Fruit fly (Drosophila melanogaster) whole organism, embryonic: ENCODE measurements around the gene psh.
A peak's percentile ranks its signal among the peaks of the same experiment; 100 is the strongest.

Source experiments
- Ada2b ChIP-seq: fragments of 200-800 bp; sonication (Bioruptor generic); IDR thresholded peaks from 2 replicates; pipeline ENCODE4 v1.3.6; 2022; ENCODE audit warnings: missing biosample characterization, missing genetic modification characterization
- BEAF-32 ChIP-seq: fragments of 200-800 bp; sonication (Bioruptor generic); optimal IDR thresholded peaks from 3 replicates; lab custom pipeline; 2017; ENCODE audit warnings: missing biosample characterization, missing genetic modification characterization, mild to moderate bottlenecking, moderate library complexity, missing genetic modification reagents
- CG10147 ChIP-seq: fragments of 200-800 bp; sonication (Bioruptor generic); optimal IDR thresholded peaks from 2 replicates; lab custom pipeline; 2019; ENCODE audit warnings: missing biosample characterization, mild to moderate bottlenecking, missing genetic modification characterization, moderate library complexity
- CG11560 ChIP-seq: fragments of 200-800 bp; sonication (Bioruptor generic); IDR thresholded peaks from 3 replicates; pipeline ENCODE4 v1.3.6; 2022; ENCODE audit warnings: missing biosample characterization, missing genetic modification characterization
- CG11695 ChIP-seq: fragments of 200-800 bp; sonication (Bioruptor generic); IDR thresholded peaks from 3 replicates; pipeline ENCODE4 v1.3.6; 2022; ENCODE audit warnings: missing biosample characterization, missing genetic modification characterization
- CG12659 ChIP-seq: fragments of 200-800 bp; sonication (Bioruptor generic); optimal IDR thresholded peaks from 3 replicates; lab custom pipeline; 2017; ENCODE audit warnings: mild to moderate bottlenecking, missing biosample characterization, missing genetic modification reagents, missing genetic modification characterization
- CG12769 ChIP-seq: fragments of 200-800 bp; sonication (Bioruptor generic); optimal IDR thresholded peaks from 2 replicates; lab custom pipeline; 2019; ENCODE audit warnings: missing biosample characterization, mild to moderate bottlenecking, missing genetic modification characterization, moderate library complexity
- CG13123 ChIP-seq: fragments of 200-800 bp; sonication (Bioruptor generic); optimal IDR thresholded peaks from 2 replicates; lab custom pipeline; 2016; ENCODE audit warnings: missing biosample characterization, missing genetic modification characterization
- CG13624 ChIP-seq: fragments of 200-800 bp; sonication (Bioruptor generic); optimal IDR thresholded peaks from 2 replicates; lab custom pipeline; 2016; ENCODE audit warnings: missing biosample characterization, missing genetic modification characterization
- CG15479 ChIP-seq: fragments of 200-800 bp; sonication (Bioruptor generic); optimal IDR thresholded peaks from 3 replicates; lab custom pipeline; 2019; ENCODE audit warnings: missing biosample characterization, mild to moderate bottlenecking, missing genetic modification characterization, moderate library complexity
- CG17568 ChIP-seq: fragments of 200-800 bp; sonication (Bioruptor generic); optimal IDR thresholded peaks from 2 replicates; lab custom pipeline; 2018; ENCODE audit warnings: missing biosample characterization, mild to moderate bottlenecking, missing genetic modification characterization, moderate library complexity
- CG1792 ChIP-seq: fragments of 200-800 bp; sonication (Bioruptor generic); optimal IDR thresholded peaks from 2 replicates; lab custom pipeline; 2016; ENCODE audit warnings: missing biosample characterization, missing genetic modification characterization
- CG2199 ChIP-seq: fragments of 200-800 bp; sonication (Bioruptor generic); IDR thresholded peaks from 3 replicates; pipeline ENCODE4 v1.3.6; 2022; ENCODE audit warnings: missing biosample characterization, missing genetic modification characterization
- CG3281 ChIP-seq: fragments of 200-800 bp; sonication (Bioruptor generic); optimal IDR thresholded peaks from 3 replicates; lab custom pipeline; 2017; ENCODE audit warnings: missing biosample characterization, mild to moderate bottlenecking, missing genetic modification characterization
- CG34376 ChIP-seq: fragments of 200-800 bp; sonication (Bioruptor generic); optimal IDR thresholded peaks from 2 replicates; lab custom pipeline; 2018; ENCODE audit warnings: missing biosample characterization, mild to moderate bottlenecking, missing genetic modification characterization
- CG6854 ChIP-seq: fragments of 200-800 bp; sonication (Bioruptor generic); optimal IDR thresholded peaks from 3 replicates; lab custom pipeline; 2017; ENCODE audit warnings: missing biosample characterization, mild to moderate bottlenecking, missing genetic modification characterization
- CG7786 ChIP-seq: fragments of 200-800 bp; sonication (Bioruptor generic); optimal IDR thresholded peaks from 2 replicates; lab custom pipeline; 2016; ENCODE audit warnings: missing biosample characterization, missing genetic modification characterization
- CG9215 ChIP-seq: fragments of 200-800 bp; sonication (Bioruptor generic); IDR thresholded peaks from 2 replicates; pipeline ENCODE4 v1.3.6; 2022; ENCODE audit warnings: missing biosample characterization, missing genetic modification characterization
- CG9932 ChIP-seq: fragments of 200-800 bp; sonication (Bioruptor generic); IDR thresholded peaks from 2 replicates; pipeline ENCODE4 v1.3.6; 2022; ENCODE audit warnings: missing biosample characterization, missing genetic modification characterization
- Dfd ChIP-seq, 2 experiments: fragments of >200 bp; optimal IDR thresholded peaks; 2 replicates each; lab custom pipeline; 2017; ENCODE audit warnings: missing biosample characterization in 2 of 2, missing genetic modification characterization in 2 of 2
- Dp ChIP-seq: fragments of 200-800 bp; sonication (Bioruptor generic); optimal IDR thresholded peaks from 2 replicates; lab custom pipeline; 2018; ENCODE audit warnings: missing biosample characterization, mild to moderate bottlenecking, missing genetic modification characterization, moderate library complexity
- Drgx ChIP-seq: fragments of 200-800 bp; sonication (Bioruptor generic); IDR thresholded peaks from 2 replicates; pipeline ENCODE4 v1.3.6; 2022; ENCODE audit warnings: missing biosample characterization, missing genetic modification characterization
- HLH4C ChIP-seq: fragments of 200-800 bp; sonication (Bioruptor generic); IDR thresholded peaks from 3 replicates; pipeline ENCODE4 v1.3.6; 2022; ENCODE audit warnings: missing biosample characterization, missing genetic modification characterization; ENCODE audit not compliant: partially characterized antibody
- HLH54F ChIP-seq: fragments of 200-800 bp; sonication (Bioruptor generic); optimal IDR thresholded peaks from 3 replicates; lab custom pipeline; 2016; ENCODE audit warnings: missing biosample characterization, missing genetic modification characterization
- Hr78 ChIP-seq, 2 experiments: fragments of 200-800 bp in 1 of 2; fragments of >200 bp in 1 of 2; sonication (Bioruptor generic) in 1 of 2; optimal IDR thresholded peaks; 2 replicates each; lab custom pipeline; 2017 to 2019; ENCODE audit warnings: missing biosample characterization in 2 of 2, missing genetic modification characterization in 2 of 2, mild to moderate bottlenecking in 1 of 2, moderate library complexity in 1 of 2
- Hsf ChIP-seq: fragments of 200-800 bp; sonication (Bioruptor generic); optimal IDR thresholded peaks from 3 replicates; lab custom pipeline; 2016; ENCODE audit warnings: missing biosample characterization, missing genetic modification characterization
- Meics ChIP-seq: fragments of 200-800 bp; sonication (Bioruptor generic); optimal IDR thresholded peaks from 2 replicates; lab custom pipeline; 2017; ENCODE audit warnings: missing biosample characterization, mild to moderate bottlenecking, missing genetic modification characterization
- NfI ChIP-seq: fragments of 200-800 bp; sonication (Bioruptor generic); optimal IDR thresholded peaks from 3 replicates; lab custom pipeline; 2018; ENCODE audit warnings: missing biosample characterization, mild to moderate bottlenecking, missing genetic modification characterization, moderate library complexity
- Ptx1 ChIP-seq: fragments of 200-800 bp; sonication (Bioruptor generic); IDR thresholded peaks from 2 replicates; pipeline ENCODE4 v1.3.6; 2022; ENCODE audit warnings: missing biosample characterization, missing genetic modification characterization
- Ravus ChIP-seq: fragments of 200-800 bp; sonication (Bioruptor generic); IDR thresholded peaks from 2 replicates; pipeline ENCODE4 v1.3.6; 2022; ENCODE audit warnings: missing biosample characterization, missing genetic modification characterization
- Side ChIP-seq: fragments of 200-800 bp; sonication (Bioruptor generic); optimal IDR thresholded peaks from 2 replicates; lab custom pipeline; 2016; ENCODE audit warnings: missing biosample characterization, missing genetic modification characterization
- Sin3A ChIP-seq: fragments of >200 bp; optimal IDR thresholded peaks from 2 replicates; lab custom pipeline; 2018
- Sry-β ChIP-seq: fragments of 200-800 bp; sonication (Bioruptor generic); optimal IDR thresholded peaks from 2 replicates; lab custom pipeline; 2018; ENCODE audit warnings: missing biosample characterization, mild to moderate bottlenecking, missing genetic modification characterization, moderate library complexity
- Usf ChIP-seq: fragments of 200-800 bp; sonication (Bioruptor generic); optimal IDR thresholded peaks from 2 replicates; lab custom pipeline; 2017; ENCODE audit warnings: missing genotype, missing biosample characterization, missing genetic modification characterization
- Xbp1 ChIP-seq: fragments of 200-800 bp; sonication (Bioruptor generic); optimal IDR thresholded peaks from 3 replicates; lab custom pipeline; 2016; ENCODE audit warnings: missing biosample characterization, mild to moderate bottlenecking, missing genetic modification characterization
- emc ChIP-seq: fragments of 200-800 bp; sonication (Bioruptor generic); optimal IDR thresholded peaks from 2 replicates; lab custom pipeline; 2016; ENCODE audit warnings: missing biosample characterization, missing genetic modification characterization
- grn ChIP-seq: fragments of 200-800 bp; sonication (Bioruptor generic); optimal IDR thresholded peaks from 3 replicates; lab custom pipeline; 2017; ENCODE audit warnings: missing biosample characterization, missing genetic modification characterization
- gt ChIP-seq: fragments of 200-800 bp; sonication (Bioruptor generic); IDR thresholded peaks from 2 replicates; pipeline ENCODE4 v1.3.6; 2022; ENCODE audit warnings: missing biosample characterization, missing genetic modification characterization
- jigr1 ChIP-seq: fragments of 200-800 bp; sonication (Bioruptor generic); IDR thresholded peaks from 3 replicates; pipeline ENCODE4 v1.3.6; 2022; ENCODE audit warnings: missing biosample characterization, missing genetic modification characterization
- kni ChIP-seq: fragments of 200-800 bp; sonication (Bioruptor generic); optimal IDR thresholded peaks from 3 replicates; lab custom pipeline; 2017; ENCODE audit warnings: mild to moderate bottlenecking, missing biosample characterization, missing genetic modification reagents, missing genetic modification characterization
- lola ChIP-seq, 3 experiments: fragments of >200 bp in 2 of 3; fragments of 200-800 bp in 1 of 3; sonication (Bioruptor generic) in 1 of 3; optimal IDR thresholded peaks; 2 replicates each; lab custom pipeline; 2017 to 2019; ENCODE audit warnings: missing biosample characterization in 3 of 3, missing genetic modification characterization in 3 of 3, mild to moderate bottlenecking in 1 of 3, moderate library complexity in 1 of 3
- mam ChIP-seq: fragments of 200-800 bp; sonication (Bioruptor generic); optimal IDR thresholded peaks from 3 replicates; lab custom pipeline; 2016; ENCODE audit warnings: missing biosample characterization, missing genetic modification characterization
- prd ChIP-seq, 3 experiments: fragments of >200 bp in 2 of 3; fragments of 200-800 bp in 1 of 3; sonication (Bioruptor generic) in 1 of 3; optimal IDR thresholded peaks in 2 of 3; IDR thresholded peaks in 1 of 3; 2 replicates in 2 of 3; 3 replicates in 1 of 3; pipeline versions ENCODE4 v1.3.6 to Lab custom; 2017 to 2022; ENCODE audit warnings: missing biosample characterization in 1 of 3, missing genetic modification characterization in 1 of 3
- tgo ChIP-seq: fragments of 200-800 bp; sonication (Bioruptor generic); IDR thresholded peaks from 3 replicates; pipeline ENCODE4 v1.3.6; 2022; ENCODE audit warnings: missing biosample characterization, missing genetic modification characterization
- tx ChIP-seq: fragments of 200-800 bp; sonication (Bioruptor generic); optimal IDR thresholded peaks from 2 replicates; lab custom pipeline; 2016; ENCODE audit warnings: missing biosample characterization, missing genetic modification characterization
- unpg ChIP-seq: fragments of 200-800 bp; sonication (Bioruptor generic); optimal IDR thresholded peaks from 3 replicates; lab custom pipeline; 2018; ENCODE audit warnings: missing biosample characterization, mild to moderate bottlenecking, missing genetic modification characterization, moderate library complexity
- vnd ChIP-seq: fragments of 200-800 bp; sonication (Bioruptor generic); IDR thresholded peaks from 3 replicates; pipeline ENCODE4 v1.3.6; 2022; ENCODE audit warnings: missing biosample characterization, missing genetic modification characterization; ENCODE audit not compliant: partially characterized antibody
- vvl ChIP-seq: fragments of 200-800 bp; sonication (Bioruptor generic); IDR thresholded peaks from 2 replicates; pipeline ENCODE4 v1.3.6; 2022; ENCODE audit warnings: missing biosample characterization, missing genetic modification characterization
- zen2 ChIP-seq: fragments of 200-800 bp; sonication (Bioruptor generic); IDR thresholded peaks from 3 replicates; pipeline ENCODE4 v1.3.6; 2022; ENCODE audit warnings: missing biosample characterization, missing genetic modification characterization; ENCODE audit not compliant: partially characterized antibody
- zfh1 ChIP-seq: fragments of 200-800 bp; sonication (Bioruptor generic); IDR thresholded peaks from 3 replicates; pipeline ENCODE4 v1.3.6; 2022; ENCODE audit warnings: missing biosample characterization, missing genetic modification characterization

The psh gene

dm6 chrX:18515988-18516541, 29.3 kb upstream of the psh start (continued):
- TF ChIP-seq NfI (no peak), Drgx (GFP tag; lab: Robert Waterston, UW) (no peak), grn (GFP tag; lab: Kevin White, UChicago) (no peak), CG2199 (GFP tag; lab: Robert Waterston, UW) (0 out of 3 replicates have a peak, but pooled peaks have one; percentile 39), Dfd (GFP tag; optimal IDR thresholded peaks at IDR 0.05; lab: Kevin White, UChicago) (no peak), Ravus (GFP tag; lab: Robert Waterston, UW) (no peak), CG15479 (GFP tag; lab: Kevin White, UChicago) (no peak), tx (GFP tag; lab: Kevin White, UChicago) (no peak), CG17568 (GFP tag; lab: Kevin White, UChicago) (no peak), Hsf (GFP tag; lab: Kevin White, UChicago) (no peak), Meics (GFP tag; lab: Kevin White, UChicago) (no peak), CG9932 (peak; percentile 53; the same call in 1 of the 2 replicates), BEAF-32 (GFP tag; lab: Kevin White, UChicago) (no peak), lola (GFP tag; optimal IDR thresholded peaks at IDR 0.05; lab: Kevin White, UChicago) (peak in 1 of 3 experiments; percentile 19), zen2 (no peak), Side (peak; percentile 20), CG13123 (no peak), HLH4C (GFP tag; lab: Robert Waterston, UW) (no peak), prd (optimal IDR thresholded peaks at IDR 0.05; lab: Kevin White, UChicago) (no peak), prd (GFP tag; IDR thresholded peaks at IDR 0.05; lab: Robert Waterston, UW) (peak; percentile 57; the same call in 2 of the 3 replicates), tgo (GFP tag; lab: Robert Waterston, UW) (no peak), CG10147 (GFP tag; lab: Kevin White, UChicago) (no peak), HLH54F (GFP tag; lab: Kevin White, UChicago) (peak; percentile 23), CG3281 (GFP tag; lab: Kevin White, UChicago) (no peak), Sin3A (lab: Kevin White, UChicago) (no peak), CG12769 (peak; percentile 13), CG1792 (GFP tag; lab: Kevin White, UChicago) (no peak), Usf (GFP tag; lab: Kevin White, UChicago) (no peak), Xbp1 (GFP tag; lab: Kevin White, UChicago) (peak; percentile 1), CG11695 (GFP tag; lab: Robert Waterston, UW) (no peak), vvl (GFP tag; lab: Robert Waterston, UW) (peak; percentile 21), kni (GFP tag; lab: Kevin White, UChicago) (peak; percentile 4), mam (GFP tag; lab: Kevin White, UChicago) (peak; percentile 49), zfh1 (GFP tag; lab: Robert Waterston, UW) (peak; percentile 33; the same call in 1 of the 3 replicates), Ada2b (GFP tag; lab: Robert Waterston, UW) (peak; percentile 22; the same call in 1 of the 2 replicates), Ptx1 (GFP tag; lab: Robert Waterston, UW) (peak; percentile 33; the same call in 1 of the 2 replicates), Sry-β (GFP tag; lab: Kevin White, UChicago) (peak; percentile 98), Dp (GFP tag; lab: Kevin White, UChicago) (no peak), Hr78 (GFP tag; optimal IDR thresholded peaks at IDR 0.05; lab: Kevin White, UChicago) (no peak), CG6854 (no peak), emc (GFP tag; lab: Kevin White, UChicago) (no peak), CG12659 (peak; percentile 7), CG11560 (tag; lab: Robert Waterston, UW) (no peak), CG7786 (GFP tag; lab: Kevin White, UChicago) (peak; percentile 6), vnd (GFP tag; lab: Robert Waterston, UW) (no peak), unpg (GFP tag; lab: Kevin White, UChicago) (peak; percentile 0), jigr1 (GFP tag; lab: Robert Waterston, UW) (no peak), CG9215 (GFP tag; lab: Robert Waterston, UW) (no peak), CG34376 (no peak), CG13624 (peak; percentile 14), gt (GFP tag; lab: Robert Waterston, UW) (no peak)
